Fruit fly (Drosophila melanogaster) whole organism, embryonic: ENCODE data around the gene CG4896.

Source experiments
- Atf6 ChIP-seq: fragments of 200-800 bp; sonication (Bioruptor generic); IDR thresholded peaks from 2 replicates; pipeline ENCODE4 v1.3.6; 2022; ENCODE audit warnings: missing biosample characterization, missing genetic modification characterization
- CG11560 ChIP-seq: fragments of 200-800 bp; sonication (Bioruptor generic); IDR thresholded peaks from 3 replicates; pipeline ENCODE4 v1.3.6; 2022; ENCODE audit warnings: missing biosample characterization, missing genetic modification characterization
- CG11695 ChIP-seq: fragments of 200-800 bp; sonication (Bioruptor generic); IDR thresholded peaks from 3 replicates; pipeline ENCODE4 v1.3.6; 2022; ENCODE audit warnings: missing biosample characterization, missing genetic modification characterization
- CG12299 ChIP-seq: fragments of 200-800 bp; sonication (Bioruptor generic); optimal IDR thresholded peaks from 2 replicates; lab custom pipeline; 2018; ENCODE audit warnings: missing biosample characterization, mild to moderate bottlenecking, missing genetic modification characterization
- CG1233 ChIP-seq: fragments of 200-800 bp; sonication (Bioruptor generic); optimal IDR thresholded peaks from 4 replicates; lab custom pipeline; 2018; ENCODE audit warnings: missing biosample characterization, mild to moderate bottlenecking, missing genetic modification characterization
- CG12391 ChIP-seq: fragments of 200-800 bp; sonication (Bioruptor generic); optimal IDR thresholded peaks from 3 replicates; lab custom pipeline; 2018; ENCODE audit warnings: missing biosample characterization, mild to moderate bottlenecking, missing genetic modification characterization, moderate library complexity
- CG12769 ChIP-seq: fragments of 200-800 bp; sonication (Bioruptor generic); optimal IDR thresholded peaks from 2 replicates; lab custom pipeline; 2019; ENCODE audit warnings: missing biosample characterization, mild to moderate bottlenecking, missing genetic modification characterization, moderate library complexity
- CG17385 ChIP-seq: fragments of 200-800 bp; sonication (Bioruptor generic); optimal IDR thresholded peaks from 3 replicates; lab custom pipeline; 2018; ENCODE audit warnings: missing biosample characterization, mild to moderate bottlenecking, missing genetic modification characterization
- CG17612 ChIP-seq: fragments of 200-800 bp; sonication (Bioruptor generic); IDR thresholded peaks from 2 replicates; pipeline ENCODE4 v1.3.6; 2022; ENCODE audit warnings: missing biosample characterization, missing genetic modification characterization
- CG18599 ChIP-seq: fragments of 200-800 bp; sonication (Bioruptor generic); optimal IDR thresholded peaks from 3 replicates; lab custom pipeline; 2017; ENCODE audit warnings: missing biosample characterization, missing genetic modification characterization, mild to moderate bottlenecking, moderate library complexity, missing genetic modification reagents
- CG2120 ChIP-seq: fragments of 200-800 bp; sonication (Bioruptor generic); optimal IDR thresholded peaks from 3 replicates; lab custom pipeline; 2016; ENCODE audit warnings: missing biosample characterization, missing genetic modification characterization
- CG2712 ChIP-seq: fragments of 200-800 bp; optimal IDR thresholded peaks from 3 replicates; lab custom pipeline; 2019; ENCODE audit warnings: missing biosample characterization, mild to moderate bottlenecking, missing genetic modification characterization, moderate library complexity
- CG30403 ChIP-seq: fragments of 200-800 bp; sonication (Bioruptor generic); optimal IDR thresholded peaks from 3 replicates; lab custom pipeline; 2016; ENCODE audit warnings: missing biosample characterization, missing genetic modification characterization
- CG33213 ChIP-seq: fragments of 200-800 bp; sonication (Bioruptor generic); optimal IDR thresholded peaks from 3 replicates; lab custom pipeline; 2016; ENCODE audit warnings: missing biosample characterization, missing genetic modification characterization
- CG34376 ChIP-seq: fragments of 200-800 bp; sonication (Bioruptor generic); optimal IDR thresholded peaks from 2 replicates; lab custom pipeline; 2018; ENCODE audit warnings: missing biosample characterization, mild to moderate bottlenecking, missing genetic modification characterization
- CG3838 ChIP-seq: fragments of 200-800 bp; sonication (Bioruptor generic); optimal IDR thresholded peaks from 3 replicates; lab custom pipeline; 2016; ENCODE audit warnings: missing biosample characterization, missing genetic modification characterization
- CG4424 ChIP-seq: fragments of 200-800 bp; sonication (Bioruptor generic); optimal IDR thresholded peaks from 3 replicates; lab custom pipeline; 2016; ENCODE audit warnings: missing biosample characterization, missing genetic modification characterization
- CG5953 ChIP-seq: fragments of 200-800 bp; sonication (Bioruptor generic); IDR thresholded peaks from 2 replicates; pipeline ENCODE4 v1.3.6; 2022; ENCODE audit warnings: missing biosample characterization, missing genetic modification characterization
- CG6689 ChIP-seq: fragments of 200-800 bp; sonication (Bioruptor generic); IDR thresholded peaks from 2 replicates; pipeline ENCODE4 v1.3.6; 2022; ENCODE audit warnings: missing biosample characterization, missing genetic modification characterization
- CG6813 ChIP-seq: fragments of 200-800 bp; sonication (Bioruptor generic); optimal IDR thresholded peaks from 2 replicates; lab custom pipeline; 2017; ENCODE audit warnings: missing biosample characterization, missing genetic modification characterization, mild to moderate bottlenecking, moderate library complexity, missing genetic modification reagents
- CG8359 ChIP-seq: fragments of 200-800 bp; sonication (Bioruptor generic); optimal IDR thresholded peaks from 2 replicates; lab custom pipeline; 2017; ENCODE audit warnings: missing biosample characterization, mild to moderate bottlenecking, missing genetic modification characterization, borderline replicate concordance
- CG8388 ChIP-seq: fragments of 200-800 bp; sonication (Bioruptor generic); optimal IDR thresholded peaks from 2 replicates; lab custom pipeline; 2019; ENCODE audit warnings: missing biosample characterization, mild to moderate bottlenecking, missing genetic modification characterization, moderate library complexity
- CG9727 ChIP-seq: fragments of 200-800 bp; sonication (Bioruptor generic); optimal IDR thresholded peaks from 3 replicates; lab custom pipeline; 2017; ENCODE audit warnings: missing biosample characterization, mild to moderate bottlenecking, missing genetic modification characterization
- Gug ChIP-seq: fragments of 200-800 bp; sonication (Bioruptor generic); IDR thresholded peaks from 4 replicates; pipeline ENCODE4 v1.3.6; 2022; ENCODE audit warnings: missing biosample characterization, missing genetic modification characterization
- HHEX ChIP-seq: fragments of 200-800 bp; sonication (Bioruptor generic); optimal IDR thresholded peaks from 3 replicates; lab custom pipeline; 2017; ENCODE audit warnings: missing biosample characterization, mild to moderate bottlenecking, missing genetic modification characterization, missing genetic modification reagents
- Hmx ChIP-seq: fragments of 200-800 bp; sonication (Bioruptor generic); optimal IDR thresholded peaks from 2 replicates; lab custom pipeline; 2016; ENCODE audit warnings: missing biosample characterization, missing genetic modification characterization
- Hr51 ChIP-seq, 2 experiments: fragments of 200-800 bp; sonication (Bioruptor generic); optimal IDR thresholded peaks; 2 replicates in 1 of 2; 3 replicates in 1 of 2; lab custom pipeline; 2016 to 2018; ENCODE audit warnings: missing biosample characterization in 2 of 2, missing genetic modification characterization in 2 of 2, mild to moderate bottlenecking in 1 of 2, moderate library complexity in 1 of 2
- MBD-R2 ChIP-seq: fragments of 200-800 bp; sonication (Bioruptor generic); IDR thresholded peaks from 2 replicates; pipeline ENCODE4 v1.3.6; 2022; ENCODE audit warnings: missing biosample characterization, missing genetic modification characterization
- NfI ChIP-seq: fragments of 200-800 bp; sonication (Bioruptor generic); optimal IDR thresholded peaks from 3 replicates; lab custom pipeline; 2018; ENCODE audit warnings: missing biosample characterization, mild to moderate bottlenecking, missing genetic modification characterization, moderate library complexity
- Optix ChIP-seq: fragments of 200-800 bp; sonication (Bioruptor generic); IDR thresholded peaks from 3 replicates; pipeline ENCODE4 v1.3.6; 2022; ENCODE audit warnings: missing biosample characterization, missing genetic modification characterization
- Rfx ChIP-seq: fragments of 200-800 bp; sonication (Bioruptor generic); IDR thresholded peaks from 2 replicates; pipeline ENCODE4 v1.3.6; 2022; ENCODE audit warnings: missing biosample characterization, missing genetic modification characterization
- Rx ChIP-seq: fragments of 200-800 bp; sonication (Bioruptor generic); IDR thresholded peaks from 2 replicates; pipeline ENCODE4 v1.3.6; 2022; ENCODE audit warnings: missing biosample characterization, missing genetic modification characterization
- az2 ChIP-seq: fragments of 200-800 bp; sonication (Bioruptor generic); optimal IDR thresholded peaks from 3 replicates; lab custom pipeline; 2016; ENCODE audit warnings: missing biosample characterization, missing genetic modification characterization
- caup ChIP-seq: fragments of 200-800 bp; sonication (Bioruptor generic); optimal IDR thresholded peaks from 3 replicates; lab custom pipeline; 2017; ENCODE audit warnings: missing biosample characterization, mild to moderate bottlenecking, missing genetic modification characterization, moderate library complexity; ENCODE audit not compliant: severe bottlenecking
- cwo ChIP-seq: fragments of 200-800 bp; sonication (Bioruptor generic); optimal IDR thresholded peaks from 3 replicates; lab custom pipeline; 2017; ENCODE audit warnings: missing biosample characterization, missing genetic modification characterization, mild to moderate bottlenecking, moderate library complexity, missing genetic modification reagents
- dmrt11E ChIP-seq: fragments of 200-800 bp; sonication (Bioruptor generic); optimal IDR thresholded peaks from 3 replicates; lab custom pipeline; 2018; ENCODE audit warnings: missing biosample characterization, mild to moderate bottlenecking, missing genetic modification characterization, moderate library complexity
- dysf ChIP-seq: fragments of 200-800 bp; sonication (Bioruptor generic); IDR thresholded peaks from 3 replicates; pipeline ENCODE4 v1.3.6; 2022; ENCODE audit warnings: missing biosample characterization, missing genetic modification characterization
- fru ChIP-seq: fragments of >200 bp; optimal IDR thresholded peaks from 2 replicates; lab custom pipeline; 2017
- grau ChIP-seq: fragments of 200-800 bp; optimal IDR thresholded peaks from 3 replicates; lab custom pipeline; 2019; ENCODE audit warnings: missing biosample characterization, mild to moderate bottlenecking, missing genetic modification characterization, moderate library complexity
- hkb ChIP-seq, 2 experiments: fragments of 200-800 bp in 1 of 2; fragments of >200 bp in 1 of 2; sonication (Bioruptor generic) in 1 of 2; IDR thresholded peaks in 1 of 2; optimal IDR thresholded peaks in 1 of 2; 2 replicates each; pipeline versions ENCODE4 v1.3.6 to Lab custom; 2017 to 2022; ENCODE audit warnings: missing biosample characterization in 1 of 2, missing genetic modification characterization in 1 of 2
- ind ChIP-seq: fragments of 200-800 bp; sonication (Bioruptor generic); optimal IDR thresholded peaks from 3 replicates; lab custom pipeline; 2016; ENCODE audit warnings: missing biosample characterization, missing genetic modification characterization
- jumu ChIP-seq: fragments of 200-800 bp; sonication (Bioruptor generic); optimal IDR thresholded peaks from 3 replicates; lab custom pipeline; 2016; ENCODE audit warnings: missing biosample characterization, missing genetic modification characterization
- knrl ChIP-seq: fragments of 200-800 bp; sonication (Bioruptor generic); IDR thresholded peaks from 3 replicates; pipeline ENCODE4 v1.3.6; 2022; ENCODE audit warnings: missing biosample characterization, missing genetic modification characterization; ENCODE audit not compliant: partially characterized antibody
- lab ChIP-seq: fragments of 200-800 bp; sonication (Bioruptor generic); optimal IDR thresholded peaks from 3 replicates; lab custom pipeline; 2017; ENCODE audit warnings: missing biosample characterization, missing genetic modification characterization, mild to moderate bottlenecking, moderate library complexity, missing genetic modification reagents
- schlank ChIP-seq: fragments of 200-800 bp; sonication (Bioruptor generic); optimal IDR thresholded peaks from 2 replicates; lab custom pipeline; 2018; ENCODE audit warnings: missing biosample characterization, mild to moderate bottlenecking, missing genetic modification characterization
- sisA ChIP-seq: fragments of 200-800 bp; sonication (Bioruptor generic); IDR thresholded peaks from 2 replicates; pipeline ENCODE4 v1.3.6; 2022; ENCODE audit warnings: missing biosample characterization, missing genetic modification characterization
- sob ChIP-seq: fragments of 200-800 bp; sonication (Bioruptor generic); IDR thresholded peaks from 2 replicates; pipeline ENCODE4 v1.3.6; 2022; ENCODE audit warnings: missing biosample characterization, missing genetic modification characterization
- tgo ChIP-seq: fragments of 200-800 bp; sonication (Bioruptor generic); IDR thresholded peaks from 3 replicates; pipeline ENCODE4 v1.3.6; 2022; ENCODE audit warnings: missing biosample characterization, missing genetic modification characterization
- vvl ChIP-seq: fragments of 200-800 bp; sonication (Bioruptor generic); IDR thresholded peaks from 2 replicates; pipeline ENCODE4 v1.3.6; 2022; ENCODE audit warnings: missing biosample characterization, missing genetic modification characterization
- zfh1 ChIP-seq: fragments of 200-800 bp; sonication (Bioruptor generic); IDR thresholded peaks from 3 replicates; pipeline ENCODE4 v1.3.6; 2022; ENCODE audit warnings: missing biosample characterization, missing genetic modification characterization

Gene CG4896

dm6 chr2L:1230691-1231090, 53.2 kb downstream of the CG4896 start (continued):
- peak; percentile 36 for TF ChIP-seq grau
- TF ChIP-seq Atf6 = peak; percentile 51
- no peak for TF ChIP-seq Hmx
- TF ChIP-seq CG1233 (GFP tag; lab: Kevin White, UChicago) = no peak
- TF ChIP-seq fru (lab: Kevin White, UChicago) = no peak
- peak; percentile 6 for TF ChIP-seq CG30403 (GFP tag; lab: Kevin White, UChicago)
- TF ChIP-seq sisA (GFP tag; lab: Robert Waterston, UW) = peak; percentile 42
- peak; percentile 39 for TF ChIP-seq cwo
- TF ChIP-seq az2 = no peak
- TF ChIP-seq ind = peak; percentile 44
- peak; percentile 51; the same call in 2 of the 3 replicates for TF ChIP-seq dysf (GFP tag; lab: Robert Waterston, UW)
- TF ChIP-seq MBD-R2 (GFP tag; lab: Robert Waterston, UW) = no peak
- no peak for TF ChIP-seq CG11560 (tag; lab: Robert Waterston, UW)
- peak; percentile 18; the same call in 1 of the 3 replicates for TF ChIP-seq tgo (GFP tag; lab: Robert Waterston, UW)
- TF ChIP-seq CG12299 (tag; lab: Kevin White, UChicago) = no peak
- TF ChIP-seq caup = peak; percentile 46
- TF ChIP-seq CG33213 (GFP tag; lab: Kevin White, UChicago) = no peak
- no peak for TF ChIP-seq dmrt11E
- TF ChIP-seq vvl (GFP tag; lab: Robert Waterston, UW) = peak; percentile 47; the same call in 1 of the 2 replicates
- TF ChIP-seq Optix (GFP tag; lab: Robert Waterston, UW) = no peak
- no peak for TF ChIP-seq schlank (tag; lab: Kevin White, UChicago)
- TF ChIP-seq CG6813 (GFP tag; lab: Kevin White, UChicago) = peak; percentile 13
- TF ChIP-seq Rfx (GFP tag; lab: Robert Waterston, UW) = peak; percentile 59
- TF ChIP-seq CG12769 = peak; percentile 25
- TF ChIP-seq CG8388 (GFP tag; lab: Kevin White, UChicago) = no peak
- no peak for TF ChIP-seq CG3838 (GFP tag; lab: Kevin White, UChicago)
- peak; percentile 32; the same call in 1 of the 2 replicates for TF ChIP-seq CG6689 (GFP tag; lab: Robert Waterston, UW)
- TF ChIP-seq CG5953 (GFP tag; lab: Robert Waterston, UW) = no peak
- TF ChIP-seq knrl (GFP tag; lab: Robert Waterston, UW) = no peak
- TF ChIP-seq HHEX (GFP tag; lab: Kevin White, UChicago) = peak; percentile 24
- TF ChIP-seq hkb (optimal IDR thresholded peaks at IDR 0.05; lab: Kevin White, UChicago) = no peak
- peak; percentile 68 for TF ChIP-seq hkb (GFP tag; IDR thresholded peaks at IDR 0.05; lab: Robert Waterston, UW)
- no peak for TF ChIP-seq CG8359 (GFP tag; lab: Kevin White, UChicago)
- peak; percentile 54 for TF ChIP-seq CG18599 (GFP tag; lab: Kevin White, UChicago)
- peak; percentile 19 for TF ChIP-seq jumu
- TF ChIP-seq lab = peak; percentile 66
- no peak for TF ChIP-seq CG34376 (GFP tag; lab: Kevin White, UChicago)
- TF ChIP-seq Hr51 (GFP tag; optimal IDR thresholded peaks at IDR 0.05; lab: Kevin White, UChicago) = peak in 1 of 2 experiments; percentile 27
- peak; percentile 12 for TF ChIP-seq CG12391 (tag; lab: Kevin White, UChicago)
- 0 out of 2 replicates have a peak, but pooled peaks have one; percentile 14 for TF ChIP-seq sob (GFP tag; lab: Robert Waterston, UW)
- peak; percentile 18 for TF ChIP-seq CG2712 (tag; lab: Kevin White, UChicago)
- peak; percentile 26 for TF ChIP-seq CG9727 (GFP tag; lab: Kevin White, UChicago)
- TF ChIP-seq zfh1 = peak; percentile 61; the same call in 1 of the 3 replicates
- no peak for TF ChIP-seq Rx (GFP tag; lab: Robert Waterston, UW)
- TF ChIP-seq CG2120 (GFP tag; lab: Kevin White, UChicago) = peak; percentile 60
- TF ChIP-seq Gug (GFP tag; lab: Robert Waterston, UW) = peak; percentile 32; the same call in 1 of the 4 replicates
- TF ChIP-seq CG17612 (GFP tag; lab: Robert Waterston, UW) = no peak
- peak; percentile 15 for TF ChIP-seq CG17385
- TF ChIP-seq CG11695 (GFP tag; lab: Robert Waterston, UW) = 0 out of 3 replicates have a peak, but pooled peaks have one; percentile 10
- TF ChIP-seq CG4424 (GFP tag; lab: Kevin White, UChicago) = peak; percentile 3
- TF ChIP-seq NfI (GFP tag; lab: Kevin White, UChicago) = peak; percentile 12
